Worm (Caenorhabditis elegans) whole organism, late embryonic: ENCODE data around the gene F08C6.18.

Source experiments
- C08G9.2 ChIP-seq: sonication (generic microtip); optimal IDR thresholded peaks from 2 replicates; lab custom pipeline; 2016; ENCODE audit warnings: mild to moderate bottlenecking, missing genetic modification characterization, moderate library complexity, missing compliant biosample characterization
- C38D4.7 ChIP-seq: fragments of 200-800 bp; sonication (Bioruptor generic); optimal IDR thresholded peaks from 2 replicates; lab custom pipeline; 2018; ENCODE audit warnings: mild to moderate bottlenecking, missing genetic modification characterization, moderate library complexity, missing compliant biosample characterization
- F13H6.1 ChIP-seq: sonication (generic microtip); optimal IDR thresholded peaks from 2 replicates; lab custom pipeline; 2016; ENCODE audit warnings: missing genetic modification characterization, missing compliant biosample characterization
- K02D7.2 ChIP-seq: sonication (generic microtip); optimal IDR thresholded peaks from 2 replicates; lab custom pipeline; 2017; ENCODE audit warnings: mild to moderate bottlenecking, missing genetic modification characterization, missing compliant biosample characterization
- K09A11.1 ChIP-seq: sonication (generic microtip); optimal IDR thresholded peaks from 2 replicates; lab custom pipeline; 2017; ENCODE audit warnings: antibody characterized with exemption, mild to moderate bottlenecking, missing genetic modification characterization, missing compliant biosample characterization; ENCODE audit not compliant: insufficient read depth
- Y22D7AL.16 ChIP-seq: sonication (generic microtip); optimal IDR thresholded peaks from 2 replicates; lab custom pipeline; 2016; ENCODE audit warnings: missing genetic modification characterization, missing compliant biosample characterization
- ceh-18 ChIP-seq: sonication (generic microtip); optimal IDR thresholded peaks from 2 replicates; lab custom pipeline; 2016; ENCODE audit warnings: missing genetic modification characterization, missing compliant biosample characterization
- ceh-19 ChIP-seq: fragments of 200-800 bp; sonication (Bioruptor generic); optimal IDR thresholded peaks from 2 replicates; lab custom pipeline; 2018; ENCODE audit warnings: mild to moderate bottlenecking, missing genetic modification characterization, missing compliant biosample characterization
- ceh-2 ChIP-seq: sonication (generic microtip); optimal IDR thresholded peaks from 2 replicates; lab custom pipeline; 2016; ENCODE audit warnings: missing genotype, missing genetic modification characterization, missing compliant biosample characterization
- ceh-22 ChIP-seq: sonication (generic microtip); optimal IDR thresholded peaks from 2 replicates; lab custom pipeline; 2017; ENCODE audit warnings: missing biosample characterization, missing genetic modification characterization
- ceh-24 ChIP-seq: sonication (generic microtip); optimal IDR thresholded peaks from 2 replicates; lab custom pipeline; 2016; ENCODE audit warnings: mild to moderate bottlenecking, missing genetic modification characterization, missing compliant biosample characterization
- ceh-30 ChIP-seq: fragments of 150-350 bp; optimal IDR thresholded peaks from 2 replicates; lab custom pipeline; 2014; ENCODE audit warnings: missing biosample characterization, missing genetic modification characterization
- ceh-34 ChIP-seq: sonication (generic microtip); optimal IDR thresholded peaks from 2 replicates; lab custom pipeline; 2016; ENCODE audit warnings: mild to moderate bottlenecking, missing genetic modification characterization, missing compliant biosample characterization
- ceh-45 ChIP-seq: fragments of 200-800 bp; sonication (Bioruptor generic); IDR thresholded peaks from 2 replicates; pipeline ENCODE4 v1.3.6; 2022; ENCODE audit warnings: missing genetic modification reagents, missing genetic modification characterization, missing compliant biosample characterization
- ceh-48 ChIP-seq: sonication (generic microtip); optimal IDR thresholded peaks from 2 replicates; lab custom pipeline; 2016; ENCODE audit warnings: missing genetic modification characterization, inconsistent platforms, missing compliant biosample characterization
- ceh-9 ChIP-seq: sonication (generic microtip); optimal IDR thresholded peaks from 2 replicates; lab custom pipeline; 2016; ENCODE audit warnings: mild to moderate bottlenecking, missing genetic modification characterization, inconsistent platforms, missing compliant biosample characterization
- dve-1 ChIP-seq: sonication (generic microtip); optimal IDR thresholded peaks from 2 replicates; lab custom pipeline; 2017; ENCODE audit warnings: antibody characterized with exemption, mild to moderate bottlenecking, missing genetic modification characterization, missing compliant biosample characterization
- elt-2 ChIP-seq: sonication (generic microtip); optimal IDR thresholded peaks from 2 replicates; lab custom pipeline; 2016; ENCODE audit warnings: missing genetic modification reagents, missing genetic modification characterization, missing compliant biosample characterization
- ets-4 ChIP-seq: sonication (generic microtip); optimal IDR thresholded peaks from 2 replicates; lab custom pipeline; 2016; ENCODE audit warnings: missing genetic modification characterization, missing compliant biosample characterization
- eyg-1 ChIP-seq: sonication (generic microtip); optimal IDR thresholded peaks from 2 replicates; lab custom pipeline; 2016; ENCODE audit warnings: missing genotype, missing genetic modification characterization, missing compliant biosample characterization
- fax-1 ChIP-seq: sonication (generic microtip); optimal IDR thresholded peaks from 2 replicates; lab custom pipeline; 2016; ENCODE audit warnings: missing genotype, missing genetic modification characterization, missing compliant biosample characterization
- fkh-10 ChIP-seq: fragments of 150-350 bp; optimal IDR thresholded peaks from 2 replicates; lab custom pipeline; 2014; ENCODE audit warnings: missing biosample characterization, missing genetic modification reagents, missing genetic modification characterization
- gmeb-2 ChIP-seq: sonication (generic microtip); optimal IDR thresholded peaks from 2 replicates; lab custom pipeline; 2016; ENCODE audit warnings: missing genetic modification characterization, inconsistent platforms, missing compliant biosample characterization
- hlh-6 ChIP-seq: sonication (generic microtip); optimal IDR thresholded peaks from 2 replicates; lab custom pipeline; 2016; ENCODE audit warnings: missing genotype, missing genetic modification characterization, missing compliant biosample characterization
- hlh-8 ChIP-seq: sonication (generic microtip); optimal IDR thresholded peaks from 2 replicates; lab custom pipeline; 2016; ENCODE audit warnings: missing genotype, missing genetic modification characterization, missing compliant biosample characterization
- madf-2 ChIP-seq: sonication (generic microtip); optimal IDR thresholded peaks from 2 replicates; lab custom pipeline; 2017; ENCODE audit warnings: missing genetic modification characterization, missing compliant biosample characterization
- mec-3 ChIP-seq: sonication (generic microtip); optimal IDR thresholded peaks from 2 replicates; lab custom pipeline; 2016; ENCODE audit warnings: borderline replicate concordance, missing genetic modification characterization, missing compliant biosample characterization
- nfya-1 ChIP-seq: sonication (generic microtip); optimal IDR thresholded peaks from 2 replicates; lab custom pipeline; 2017; ENCODE audit warnings: missing genetic modification characterization, mild to moderate bottlenecking, missing compliant biosample characterization, antibody characterized with exemption, moderate library complexity
- nhr-232 ChIP-seq: sonication (generic microtip); optimal IDR thresholded peaks from 2 replicates; lab custom pipeline; 2016; ENCODE audit warnings: missing genetic modification characterization, missing compliant biosample characterization
- pag-3 ChIP-seq: sonication (generic microtip); optimal IDR thresholded peaks from 2 replicates; lab custom pipeline; 2016; ENCODE audit warnings: missing compliant biosample characterization, missing genetic modification characterization, borderline replicate concordance
- pat-9 ChIP-seq: fragments of 200-800 bp; sonication (Bioruptor generic); optimal IDR thresholded peaks from 2 replicates; lab custom pipeline; 2018; ENCODE audit warnings: mild to moderate bottlenecking, missing genetic modification characterization, moderate library complexity, missing compliant biosample characterization
- pros-1 ChIP-seq: fragments of 150-350 bp; optimal IDR thresholded peaks from 2 replicates; lab custom pipeline; 2014; ENCODE audit warnings: missing biosample characterization, missing genetic modification reagents, missing genetic modification characterization
- rnt-1 ChIP-seq: sonication (generic microtip); optimal IDR thresholded peaks from 2 replicates; lab custom pipeline; 2016; ENCODE audit warnings: missing genetic modification characterization, missing compliant biosample characterization
- sdc-2 ChIP-seq: sonication (generic microtip); optimal IDR thresholded peaks from 2 replicates; lab custom pipeline; 2016; ENCODE audit warnings: missing genotype, missing genetic modification characterization, missing compliant biosample characterization
- syd-9 ChIP-seq: sonication (generic microtip); optimal IDR thresholded peaks from 2 replicates; lab custom pipeline; 2016; ENCODE audit warnings: mild to moderate bottlenecking, missing genetic modification characterization, moderate library complexity, missing compliant biosample characterization
- tbx-2 ChIP-seq: sonication (generic microtip); optimal IDR thresholded peaks from 2 replicates; lab custom pipeline; 2016; ENCODE audit warnings: missing genetic modification characterization, missing compliant biosample characterization
- ttx-3 ChIP-seq: sonication (generic microtip); optimal IDR thresholded peaks from 2 replicates; lab custom pipeline; 2016; ENCODE audit warnings: missing genetic modification reagents, missing genetic modification characterization, missing compliant biosample characterization
- unc-86 ChIP-seq: sonication (generic microtip); optimal IDR thresholded peaks from 2 replicates; lab custom pipeline; 2016; ENCODE audit warnings: missing genetic modification characterization, missing compliant biosample characterization
- zip-5 ChIP-seq: sonication (generic microtip); optimal IDR thresholded peaks from 2 replicates; lab custom pipeline; 2016; ENCODE audit warnings: missing genetic modification characterization, missing compliant biosample characterization

F08C6.18 gene

DNA sequence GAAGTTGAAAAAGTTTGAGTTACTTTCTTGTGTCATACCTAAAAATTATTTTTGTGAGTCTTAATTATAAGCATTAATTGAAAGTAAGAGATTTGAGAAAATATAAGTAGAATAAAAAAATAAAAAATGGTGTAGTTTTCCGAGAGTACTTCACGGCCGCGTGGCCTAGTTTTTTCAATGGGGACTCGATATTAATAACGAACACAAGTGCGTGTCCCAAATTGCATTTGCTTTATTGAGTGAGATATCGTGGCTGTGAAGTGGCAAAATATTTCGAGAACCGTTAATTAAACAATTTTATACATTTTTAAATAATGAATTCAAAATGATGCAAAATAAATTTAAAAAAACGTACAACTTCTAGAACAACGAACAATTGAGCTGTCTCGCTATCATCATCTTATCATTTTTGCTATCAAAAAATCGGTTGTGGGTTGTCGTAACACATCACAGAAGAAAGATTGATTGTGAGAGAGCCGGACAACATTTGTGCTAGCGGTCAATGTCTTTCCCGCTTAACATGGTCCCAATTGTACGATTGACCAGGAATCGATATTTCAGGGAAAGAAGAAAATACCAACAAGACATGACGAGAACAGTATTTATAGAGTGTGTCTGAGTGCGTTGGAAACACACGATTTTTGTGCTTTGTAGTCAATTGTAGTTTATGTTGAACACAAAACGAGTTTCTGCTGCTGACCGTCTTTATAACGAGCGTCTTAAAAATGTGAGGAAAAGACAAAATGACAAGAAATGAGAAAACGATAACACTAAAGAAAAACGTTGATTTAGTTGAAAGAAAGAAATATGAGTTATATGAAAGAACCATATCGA is 3.5 kb downstream of the F08C6.18 start, which contains the start of gene apy-1 (continued):
- TF ChIP-seq Y22D7AL.16 (tag; lab: Kevin White, UChicago) (no peak), dve-1 (tag; lab: Kevin White, UChicago) (no peak), unc-86 (no peak), C38D4.7 (GFP tag; lab: Kevin White, UChicago) (no peak), K09A11.1 (tag; lab: Kevin White, UChicago) (no peak), fax-1 (tag; lab: Kevin White, UChicago) (peak; percentile 28), ceh-48 (tag; lab: Kevin White, UChicago) (no peak), pat-9 (tag; lab: Kevin White, UChicago) (no peak), nfya-1 (tag; lab: Kevin White, UChicago) (no peak), ttx-3 (tag; lab: Kevin White, UChicago) (no peak), fkh-10 (GFP tag; lab: Kevin White, UChicago) (no peak), ceh-34 (tag; lab: Kevin White, UChicago) (peak; percentile 5), ceh-18 (tag; lab: Kevin White, UChicago) (no peak), zip-5 (tag; lab: Kevin White, UChicago) (peak; percentile 58), K02D7.2 (no peak), rnt-1 (tag; lab: Kevin White, UChicago) (no peak), ceh-2 (tag; lab: Kevin White, UChicago) (peak; percentile 73), pros-1 (tag; lab: Kevin White, UChicago) (no peak), mec-3 (tag; lab: Kevin White, UChicago) (no peak), ets-4 (tag; lab: Kevin White, UChicago) (peak; percentile 41), madf-2 (tag; lab: Kevin White, UChicago) (no peak)

- TF ChIP-seq ceh-9 (tag; lab: Kevin White, UChicago): no peak
- TF ChIP-seq nhr-232 (tag; lab: Kevin White, UChicago): no peak
- no peak for TF ChIP-seq eyg-1 (tag; lab: Kevin White, UChicago)
- TF ChIP-seq dve-1 (tag; lab: Kevin White, UChicago): no peak
- TF ChIP-seq mec-3 (tag; lab: Kevin White, UChicago): no peak
- no peak for TF ChIP-seq C08G9.2
- TF ChIP-seq ceh-24 (tag; lab: Kevin White, UChicago): no peak
- no peak for TF ChIP-seq ceh-18 (tag; lab: Kevin White, UChicago)
- TF ChIP-seq syd-9 (tag; lab: Kevin White, UChicago): no peak
- TF ChIP-seq K09A11.1 (tag; lab: Kevin White, UChicago): no peak
- no peak for TF ChIP-seq unc-86
- no peak for TF ChIP-seq ceh-2 (tag; lab: Kevin White, UChicago)
- no peak for TF ChIP-seq F13H6.1 (tag; lab: Kevin White, UChicago)
- TF ChIP-seq ceh-30: no peak
- no peak for TF ChIP-seq ceh-19 (GFP tag; lab: Kevin White, UChicago)
- TF ChIP-seq ceh-22 (tag; lab: Kevin White, UChicago): no peak
These were observed 4.6 kb downstream of the F08C6.18 start for ce11 chrX:7568684-7569289.

DNA sequence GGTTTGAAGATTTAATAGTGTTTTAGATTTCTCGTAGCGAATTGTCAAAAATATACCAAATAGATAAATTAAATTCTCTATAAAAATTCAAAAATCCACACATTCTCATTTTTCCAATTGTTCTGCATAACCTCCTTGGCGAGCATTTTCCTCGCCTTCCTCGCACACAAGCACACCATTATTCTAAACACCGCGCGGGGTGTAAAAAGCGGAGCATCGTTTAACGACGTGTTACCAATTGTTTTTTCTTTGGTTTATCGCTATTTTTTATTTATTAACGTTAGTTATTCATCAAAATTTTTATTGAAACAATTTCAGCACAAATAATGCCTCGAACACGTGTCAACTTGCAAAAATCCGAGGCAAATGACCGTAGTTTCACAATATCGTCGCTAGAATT is 8.4 kb downstream of the F08C6.18 start, which contains the start of gene vps-52:
Gene vps-52 (plus strand): TSS at position 319 of the 400 bp plus-strand sequence.
- TF ChIP-seq tbx-2 (tag; lab: Kevin White, UChicago): peak; percentile 4
- TF ChIP-seq hlh-6 (tag; lab: Kevin White, UChicago): no peak
- TF ChIP-seq, all 69 proteins: peak for 1

- no peak for TF ChIP-seq ceh-24 (tag; lab: Kevin White, UChicago)
- TF ChIP-seq hlh-8 (tag; lab: Kevin White, UChicago): no peak
- no peak for TF ChIP-seq sdc-2 (tag; lab: Kevin White, UChicago)
- no peak for TF ChIP-seq gmeb-2 (tag; lab: Kevin White, UChicago)
- TF ChIP-seq madf-2 (tag; lab: Kevin White, UChicago): no peak
- no peak for TF ChIP-seq mec-3 (tag; lab: Kevin White, UChicago)
- no peak for TF ChIP-seq elt-2
- TF ChIP-seq ceh-9 (tag; lab: Kevin White, UChicago): no peak
- TF ChIP-seq nfya-1 (tag; lab: Kevin White, UChicago): no peak
- TF ChIP-seq ceh-2 (tag; lab: Kevin White, UChicago): no peak
- TF ChIP-seq ceh-45 (GFP tag; lab: Robert Waterston, UW): no peak
- no peak for TF ChIP-seq pag-3 (tag; lab: Kevin White, UChicago)
- TF ChIP-seq ceh-18 (tag; lab: Kevin White, UChicago): no peak
- no peak for TF ChIP-seq ceh-19 (GFP tag; lab: Kevin White, UChicago)
- TF ChIP-seq, all 69 proteins: peak for 0
These were observed 10.0 kb downstream of the F08C6.18 start for ce11 chrX:7563425-7563824.
